Worm (Caenorhabditis elegans): Measurements from ENCODE around the gene K02G10.15.

ce11 chrX:4711698-4712329 is 29.3 kb upstream of the K02G10.15 start, which contains the start of the genes dnj-14 and glit-1:
- TF ChIP-seq ceh-22 (tag; optimal IDR thresholded peaks at IDR 0.05) (peak; percentile 21), pha-4 (tag; optimal IDR thresholded peaks at IDR 0.05) (no peak), pqm-1 (tag; optimal IDR thresholded peaks at IDR 0.05) (peak; percentile 68), ceh-24 (tag; optimal IDR thresholded peaks at IDR 0.05) (no peak)
